Fruit fly (Drosophila melanogaster) whole organism, embryonic: ENCODE measurements around the gene CG10700.

Experiments
- Abd-B ChIP-seq: fragments of 200-800 bp; sonication (Bioruptor generic); optimal IDR thresholded peaks from 2 replicates; lab custom pipeline; 2018; ENCODE audit warnings: missing biosample characterization, mild to moderate bottlenecking, missing genetic modification characterization, moderate library complexity
- Ada2b ChIP-seq: fragments of 200-800 bp; sonication (Bioruptor generic); IDR thresholded peaks from 2 replicates; pipeline ENCODE4 v1.3.6; 2022; ENCODE audit warnings: missing biosample characterization, missing genetic modification characterization
- Antp ChIP-seq: fragments of 200-800 bp; sonication (Bioruptor generic); optimal IDR thresholded peaks from 3 replicates; lab custom pipeline; 2016; ENCODE audit warnings: missing biosample characterization, missing genetic modification characterization
- Atf3 ChIP-seq: fragments of 200-800 bp; sonication (Bioruptor generic); optimal IDR thresholded peaks from 3 replicates; lab custom pipeline; 2016; ENCODE audit warnings: missing biosample characterization, missing genetic modification characterization
- Bteb2 ChIP-seq: fragments of 200-800 bp; sonication (Bioruptor generic); optimal IDR thresholded peaks from 2 replicates; lab custom pipeline; 2016; ENCODE audit warnings: missing biosample characterization, missing genetic modification characterization
- CG10209 ChIP-seq: fragments of 200-800 bp; sonication (Bioruptor generic); optimal IDR thresholded peaks from 3 replicates; lab custom pipeline; 2017; ENCODE audit warnings: missing biosample characterization, mild to moderate bottlenecking, missing genetic modification characterization, missing genetic modification reagents
- CG10979 ChIP-seq: fragments of 200-800 bp; sonication (Bioruptor generic); optimal IDR thresholded peaks from 2 replicates; lab custom pipeline; 2018; ENCODE audit warnings: missing biosample characterization, mild to moderate bottlenecking, missing genetic modification characterization, moderate library complexity
- CG11504 ChIP-seq: fragments of 200-800 bp; sonication (Bioruptor generic); optimal IDR thresholded peaks from 3 replicates; lab custom pipeline; 2019; ENCODE audit warnings: missing biosample characterization, mild to moderate bottlenecking, missing genetic modification characterization, moderate library complexity
- CG14014 ChIP-seq: fragments of 200-800 bp; sonication (Bioruptor generic); IDR thresholded peaks from 2 replicates; pipeline ENCODE4 v1.3.6; 2022; ENCODE audit warnings: missing biosample characterization, missing genetic modification characterization
- CG15514 ChIP-seq: fragments of 200-800 bp; sonication (Bioruptor generic); optimal IDR thresholded peaks from 3 replicates; lab custom pipeline; 2017; ENCODE audit warnings: missing biosample characterization, missing genetic modification characterization, mild to moderate bottlenecking, moderate library complexity, missing genetic modification reagents
- CG16813 ChIP-seq: fragments of 200-800 bp; sonication (Bioruptor generic); IDR thresholded peaks from 3 replicates; pipeline ENCODE4 v1.3.6; 2022; ENCODE audit warnings: missing biosample characterization, missing genetic modification characterization; ENCODE audit not compliant: partially characterized antibody
- CG17186 ChIP-seq: fragments of 200-800 bp; sonication (Bioruptor generic); optimal IDR thresholded peaks from 3 replicates; lab custom pipeline; 2017; ENCODE audit warnings: missing biosample characterization, missing genetic modification reagents, missing genetic modification characterization
- CG30403 ChIP-seq: fragments of 200-800 bp; sonication (Bioruptor generic); optimal IDR thresholded peaks from 3 replicates; lab custom pipeline; 2016; ENCODE audit warnings: missing biosample characterization, missing genetic modification characterization
- CG32772 ChIP-seq: fragments of 200-800 bp; sonication (Bioruptor generic); IDR thresholded peaks from 2 replicates; pipeline ENCODE4 v1.3.6; 2022; ENCODE audit warnings: missing biosample characterization, missing genetic modification characterization
- CG3847 ChIP-seq: fragments of 200-800 bp; sonication (Bioruptor generic); IDR thresholded peaks from 2 replicates; pipeline ENCODE4 v1.3.6; 2022; ENCODE audit warnings: missing biosample characterization, missing genetic modification characterization
- CG4404 ChIP-seq: fragments of 200-800 bp; sonication (Bioruptor generic); IDR thresholded peaks from 2 replicates; pipeline ENCODE4 v1.3.6; 2022; ENCODE audit warnings: missing biosample characterization, missing genetic modification characterization
- CG8089 ChIP-seq: fragments of 200-800 bp; sonication (Bioruptor generic); optimal IDR thresholded peaks from 3 replicates; lab custom pipeline; 2016; ENCODE audit warnings: missing biosample characterization, missing genetic modification characterization
- CG8388 ChIP-seq: fragments of 200-800 bp; sonication (Bioruptor generic); optimal IDR thresholded peaks from 2 replicates; lab custom pipeline; 2019; ENCODE audit warnings: missing biosample characterization, mild to moderate bottlenecking, missing genetic modification characterization, moderate library complexity
- CTCF ChIP-seq: fragments of 200-800 bp; sonication (Bioruptor generic); optimal IDR thresholded peaks from 2 replicates; lab custom pipeline; 2017; ENCODE audit warnings: missing biosample characterization, mild to moderate bottlenecking, missing genetic modification characterization, moderate library complexity
- CkIIα-i1 ChIP-seq: fragments of 200-800 bp; sonication (Bioruptor generic); IDR thresholded peaks from 2 replicates; pipeline ENCODE4 v1.3.6; 2022; ENCODE audit warnings: missing biosample characterization, missing genetic modification characterization
- D19B ChIP-seq: fragments of 200-800 bp; sonication (Bioruptor generic); optimal IDR thresholded peaks from 2 replicates; lab custom pipeline; 2017; ENCODE audit warnings: missing biosample characterization, mild to moderate bottlenecking, missing genetic modification characterization
- E2f2 ChIP-seq: fragments of 200-800 bp; sonication (Bioruptor generic); IDR thresholded peaks from 2 replicates; pipeline ENCODE4 v1.3.6; 2022; ENCODE audit warnings: missing biosample characterization, missing genetic modification characterization
- HLHmδ ChIP-seq: fragments of 200-800 bp; sonication (Bioruptor generic); optimal IDR thresholded peaks from 2 replicates; lab custom pipeline; 2018; ENCODE audit warnings: missing biosample characterization, mild to moderate bottlenecking, missing genetic modification characterization, moderate library complexity
- Hmr ChIP-seq: fragments of 200-800 bp; sonication (Bioruptor generic); optimal IDR thresholded peaks from 3 replicates; lab custom pipeline; 2017; ENCODE audit warnings: mild to moderate bottlenecking, missing biosample characterization, missing genetic modification reagents, missing genetic modification characterization
- Hsf ChIP-seq: fragments of 200-800 bp; sonication (Bioruptor generic); optimal IDR thresholded peaks from 3 replicates; lab custom pipeline; 2016; ENCODE audit warnings: missing biosample characterization, missing genetic modification characterization
- Myb ChIP-seq: fragments of 200-800 bp; sonication (Bioruptor generic); optimal IDR thresholded peaks from 2 replicates; lab custom pipeline; 2016; ENCODE audit warnings: missing biosample characterization, missing genetic modification characterization
- PHDP ChIP-seq: fragments of 200-800 bp; sonication (Bioruptor generic); optimal IDR thresholded peaks from 3 replicates; lab custom pipeline; 2018; ENCODE audit warnings: missing biosample characterization, mild to moderate bottlenecking, missing genetic modification characterization, moderate library complexity
- Poxn ChIP-seq: fragments of 200-800 bp; sonication (Bioruptor generic); IDR thresholded peaks from 2 replicates; pipeline ENCODE4 v1.3.6; 2022; ENCODE audit warnings: missing biosample characterization, missing genetic modification characterization
- Usf ChIP-seq: fragments of 200-800 bp; sonication (Bioruptor generic); optimal IDR thresholded peaks from 2 replicates; lab custom pipeline; 2017; ENCODE audit warnings: missing genotype, missing biosample characterization, missing genetic modification characterization
- cad ChIP-seq: fragments of >200 bp; optimal IDR thresholded peaks from 2 replicates; lab custom pipeline; 2017; ENCODE audit warnings: missing biosample characterization, missing genetic modification characterization
- caup ChIP-seq: fragments of 200-800 bp; sonication (Bioruptor generic); optimal IDR thresholded peaks from 3 replicates; lab custom pipeline; 2017; ENCODE audit warnings: missing biosample characterization, mild to moderate bottlenecking, missing genetic modification characterization, moderate library complexity; ENCODE audit not compliant: severe bottlenecking
- chn ChIP-seq: fragments of 200-800 bp; sonication (Bioruptor generic); optimal IDR thresholded peaks from 2 replicates; lab custom pipeline; 2016; ENCODE audit warnings: missing biosample characterization, missing genetic modification characterization
- eyg ChIP-seq: fragments of 200-800 bp; sonication (Bioruptor generic); optimal IDR thresholded peaks from 3 replicates; lab custom pipeline; 2016; ENCODE audit warnings: missing biosample characterization, missing genetic modification characterization
- gcm2 ChIP-seq: fragments of 200-800 bp; sonication (Bioruptor generic); optimal IDR thresholded peaks from 2 replicates; lab custom pipeline; 2016; ENCODE audit warnings: missing biosample characterization, missing genetic modification characterization
- gt ChIP-seq: fragments of 200-800 bp; sonication (Bioruptor generic); IDR thresholded peaks from 2 replicates; pipeline ENCODE4 v1.3.6; 2022; ENCODE audit warnings: missing biosample characterization, missing genetic modification characterization
- her ChIP-seq: fragments of 200-800 bp; sonication (Bioruptor generic); optimal IDR thresholded peaks from 2 replicates; lab custom pipeline; 2016; ENCODE audit warnings: missing biosample characterization, missing genetic modification characterization
- inv ChIP-seq: fragments of 200-800 bp; sonication (Bioruptor generic); IDR thresholded peaks from 2 replicates; pipeline ENCODE4 v1.3.6; 2022; ENCODE audit warnings: missing biosample characterization, missing genetic modification characterization; ENCODE audit not compliant: partially characterized antibody
- lab ChIP-seq: fragments of 200-800 bp; sonication (Bioruptor generic); optimal IDR thresholded peaks from 3 replicates; lab custom pipeline; 2017; ENCODE audit warnings: missing biosample characterization, missing genetic modification characterization, mild to moderate bottlenecking, moderate library complexity, missing genetic modification reagents
- mirr ChIP-seq: fragments of 200-800 bp; sonication (Bioruptor generic); optimal IDR thresholded peaks from 3 replicates; lab custom pipeline; 2018; ENCODE audit warnings: missing biosample characterization, mild to moderate bottlenecking, missing genetic modification characterization
- mld ChIP-seq: fragments of 200-800 bp; sonication (Bioruptor generic); IDR thresholded peaks from 3 replicates; pipeline ENCODE4 v1.3.6; 2022; ENCODE audit warnings: missing biosample characterization, missing genetic modification characterization; ENCODE audit not compliant: partially characterized antibody
- nau ChIP-seq: fragments of 200-800 bp; sonication (Bioruptor generic); optimal IDR thresholded peaks from 3 replicates; lab custom pipeline; 2017; ENCODE audit warnings: missing biosample characterization, mild to moderate bottlenecking, missing genetic modification characterization, missing genetic modification reagents
- pfk ChIP-seq: fragments of 200-800 bp; sonication (Bioruptor generic); optimal IDR thresholded peaks from 2 replicates; lab custom pipeline; 2018; ENCODE audit warnings: missing biosample characterization, mild to moderate bottlenecking, missing genetic modification characterization, moderate library complexity
- pita ChIP-seq: fragments of 200-800 bp; sonication (Bioruptor generic); optimal IDR thresholded peaks from 2 replicates; lab custom pipeline; 2017; ENCODE audit warnings: missing biosample characterization, mild to moderate bottlenecking, missing genetic modification characterization
- salm ChIP-seq: fragments of 200-800 bp; sonication (Bioruptor generic); optimal IDR thresholded peaks from 2 replicates; lab custom pipeline; 2018; ENCODE audit warnings: missing biosample characterization, mild to moderate bottlenecking, missing genetic modification characterization
- sens ChIP-seq: fragments of 200-800 bp; sonication (Bioruptor generic); peaks from one replicate; lab custom pipeline; 2016; ENCODE audit warnings: missing biosample characterization, missing genetic modification characterization
- slbo ChIP-seq: fragments of 200-800 bp; sonication (Bioruptor generic); IDR thresholded peaks from 2 replicates; pipeline ENCODE4 v1.3.6; 2022; ENCODE audit warnings: missing biosample characterization, missing genetic modification characterization
- sna ChIP-seq: fragments of 200-800 bp; sonication (Bioruptor generic); IDR thresholded peaks from 2 replicates; pipeline ENCODE4 v1.3.6; 2022; ENCODE audit warnings: missing biosample characterization, missing genetic modification characterization; ENCODE audit not compliant: partially characterized antibody
- sob ChIP-seq: fragments of 200-800 bp; sonication (Bioruptor generic); IDR thresholded peaks from 2 replicates; pipeline ENCODE4 v1.3.6; 2022; ENCODE audit warnings: missing biosample characterization, missing genetic modification characterization
- tgo ChIP-seq: fragments of 200-800 bp; sonication (Bioruptor generic); IDR thresholded peaks from 3 replicates; pipeline ENCODE4 v1.3.6; 2022; ENCODE audit warnings: missing biosample characterization, missing genetic modification characterization
- tll ChIP-seq, 2 experiments: fragments of 200-800 bp in 1 of 2; fragments of >200 bp in 1 of 2; sonication (Bioruptor generic) in 1 of 2; optimal IDR thresholded peaks; 2 replicates each; lab custom pipeline; 2017 to 2019; ENCODE audit warnings: missing biosample characterization in 2 of 2, missing genetic modification characterization in 2 of 2, mild to moderate bottlenecking in 1 of 2, moderate library complexity in 1 of 2
- toy ChIP-seq: fragments of 200-800 bp; sonication (Bioruptor generic); IDR thresholded peaks from 2 replicates; pipeline ENCODE4 v1.3.6; 2022; ENCODE audit warnings: missing biosample characterization, missing genetic modification characterization
- zf30C ChIP-seq: fragments of 200-800 bp; sonication (Bioruptor generic); optimal IDR thresholded peaks from 3 replicates; lab custom pipeline; 2018; ENCODE audit warnings: missing biosample characterization, mild to moderate bottlenecking, missing genetic modification characterization

The CG10700 gene

DNA sequence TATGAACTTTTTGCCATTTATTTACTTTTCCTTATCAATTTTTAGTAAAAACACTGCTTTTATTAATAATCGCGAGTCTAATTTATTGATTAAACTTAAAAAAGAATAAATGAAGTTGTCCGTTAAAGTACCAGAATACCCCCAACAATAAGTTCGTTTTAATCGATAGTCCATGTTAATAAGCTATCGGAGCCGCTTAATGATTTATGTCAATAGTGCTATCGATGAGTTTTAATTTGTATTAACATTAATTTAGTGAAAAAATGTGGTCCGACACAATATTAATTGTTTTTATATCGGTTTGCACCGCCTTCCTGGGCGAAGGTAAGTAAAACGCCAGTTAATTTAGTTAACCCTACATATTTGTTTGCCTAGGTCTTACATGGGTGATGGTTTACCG is 29.9 kb downstream of the CG10700 start, which contains the start of gene CG10470 (continued):
- no peak for TF ChIP-seq gt (GFP tag; lab: Robert Waterston, UW)
- TF ChIP-seq Usf (GFP tag; lab: Kevin White, UChicago): no peak
- no peak for TF ChIP-seq gcm2 (GFP tag; lab: Kevin White, UChicago)
- no peak for TF ChIP-seq CG4404 (GFP tag; lab: Robert Waterston, UW)
- TF ChIP-seq CG15514 (GFP tag; lab: Kevin White, UChicago): peak; percentile 24
- TF ChIP-seq Hsf (GFP tag; lab: Kevin White, UChicago): no peak
- peak; percentile 22 for TF ChIP-seq CG10979 (tag; lab: Kevin White, UChicago)
- no peak for TF ChIP-seq sob (GFP tag; lab: Robert Waterston, UW)
- TF ChIP-seq D19B (GFP tag; lab: Kevin White, UChicago): no peak
- peak; percentile 50 for TF ChIP-seq PHDP
- TF ChIP-seq CG8089 (GFP tag; lab: Kevin White, UChicago): no peak
- TF ChIP-seq CG30403: peak; percentile 32
- TF ChIP-seq CTCF (GFP tag; lab: Kevin White, UChicago): no peak
- TF ChIP-seq Atf3 (GFP tag; lab: Kevin White, UChicago): no peak
- TF ChIP-seq slbo (GFP tag; lab: Robert Waterston, UW): no peak
- TF ChIP-seq toy (GFP tag; lab: Robert Waterston, UW): no peak
- no peak for TF ChIP-seq E2f2
- no peak for TF ChIP-seq chn (GFP tag; lab: Kevin White, UChicago)
- no peak for TF ChIP-seq nau (GFP tag; lab: Kevin White, UChicago)
- no peak for TF ChIP-seq CG32772
- TF ChIP-seq CG16813 (GFP tag; lab: Robert Waterston, UW): peak; percentile 76
- no peak for TF ChIP-seq eyg (GFP tag; lab: Kevin White, UChicago)
- TF ChIP-seq Abd-B: no peak
- no peak for TF ChIP-seq CG3847
- no peak for TF ChIP-seq HLHmδ (GFP tag; lab: Kevin White, UChicago)
- no peak for TF ChIP-seq salm (tag; lab: Kevin White, UChicago)
- TF ChIP-seq pfk (GFP tag; lab: Kevin White, UChicago): no peak
- TF ChIP-seq sna (GFP tag; lab: Robert Waterston, UW): peak; percentile 70
- no peak for TF ChIP-seq Poxn (GFP tag; lab: Robert Waterston, UW)
- TF ChIP-seq CG10209 (GFP tag; lab: Kevin White, UChicago): no peak
- peak; percentile 55 for TF ChIP-seq CG11504 (tag; lab: Kevin White, UChicago)
- TF ChIP-seq inv (GFP tag; lab: Robert Waterston, UW): peak; percentile 72
- no peak for TF ChIP-seq CG14014 (GFP tag; lab: Robert Waterston, UW)
- TF ChIP-seq CG17186: no peak
- TF ChIP-seq Antp (GFP tag; lab: Kevin White, UChicago): no peak
- TF ChIP-seq lab (GFP tag; lab: Kevin White, UChicago): no peak
- no peak for TF ChIP-seq mirr (GFP tag; lab: Kevin White, UChicago)
- TF ChIP-seq Hmr (GFP tag; lab: Kevin White, UChicago): no peak
- TF ChIP-seq pita (GFP tag; lab: Kevin White, UChicago): no peak
- TF ChIP-seq her (GFP tag; lab: Kevin White, UChicago): no peak
- no peak for TF ChIP-seq cad (GFP tag; lab: Kevin White, UChicago)
- TF ChIP-seq sens (GFP tag; lab: Kevin White, UChicago): peak; percentile 87
- no peak for TF ChIP-seq CkIIα-i1 (GFP tag; lab: Robert Waterston, UW)
- TF ChIP-seq Ada2b (GFP tag; lab: Robert Waterston, UW): no peak
- peak; percentile 20 for TF ChIP-seq zf30C (GFP tag; lab: Kevin White, UChicago)
- TF ChIP-seq Bteb2 (GFP tag; lab: Kevin White, UChicago): no peak
- no peak for TF ChIP-seq tll (GFP tag; optimal IDR thresholded peaks at IDR 0.05; lab: Kevin White, UChicago)
- peak; percentile 28 for TF ChIP-seq CG8388 (GFP tag; lab: Kevin White, UChicago)
- no peak for TF ChIP-seq tgo (GFP tag; lab: Robert Waterston, UW)
- no peak for TF ChIP-seq Myb (GFP tag; lab: Kevin White, UChicago)
- TF ChIP-seq caup (GFP tag; lab: Kevin White, UChicago): no peak
- peak; percentile 11; the same call in 1 of the 3 replicates for TF ChIP-seq mld (GFP tag; lab: Robert Waterston, UW)
